Fruit fly (Drosophila melanogaster) whole organism, embryonic: ENCODE results near the gene CG43064.
A peak's percentile ranks its signal among the peaks of the same experiment; 100 is the strongest.

Source experiments
- Adf1 ChIP-seq: fragments of 200-800 bp; sonication (Bioruptor generic); IDR thresholded peaks from 2 replicates; pipeline ENCODE4 v1.3.6; 2022; ENCODE audit warnings: missing biosample characterization, missing genetic modification characterization
- Atf-2 ChIP-seq: fragments of 200-800 bp; sonication (Bioruptor generic); optimal IDR thresholded peaks from 2 replicates; lab custom pipeline; 2016; ENCODE audit warnings: missing biosample characterization, missing genetic modification characterization
- Bgb ChIP-seq: fragments of 200-800 bp; sonication (Bioruptor generic); IDR thresholded peaks from 2 replicates; pipeline ENCODE4 v1.3.6; 2022; ENCODE audit warnings: missing biosample characterization, missing genetic modification characterization; ENCODE audit not compliant: partially characterized antibody
- CG10565 ChIP-seq: fragments of 200-800 bp; sonication (Bioruptor generic); optimal IDR thresholded peaks from 3 replicates; lab custom pipeline; 2016; ENCODE audit warnings: missing biosample characterization, mild to moderate bottlenecking, missing genetic modification characterization
- CG13123 ChIP-seq: fragments of 200-800 bp; sonication (Bioruptor generic); optimal IDR thresholded peaks from 2 replicates; lab custom pipeline; 2016; ENCODE audit warnings: missing biosample characterization, missing genetic modification characterization
- CG14441 ChIP-seq: fragments of 200-800 bp; sonication (Bioruptor generic); IDR thresholded peaks from 2 replicates; pipeline ENCODE4 v1.3.6; 2022; ENCODE audit warnings: missing biosample characterization, missing genetic modification characterization
- CG16813 ChIP-seq: fragments of 200-800 bp; sonication (Bioruptor generic); IDR thresholded peaks from 3 replicates; pipeline ENCODE4 v1.3.6; 2022; ENCODE audit warnings: missing biosample characterization, missing genetic modification characterization; ENCODE audit not compliant: partially characterized antibody
- CG16815 ChIP-seq: fragments of 200-800 bp; sonication (Bioruptor generic); optimal IDR thresholded peaks from 3 replicates; lab custom pipeline; 2017; ENCODE audit warnings: missing biosample characterization, mild to moderate bottlenecking, missing genetic modification characterization
- CG18476 ChIP-seq: fragments of 200-800 bp; sonication (Bioruptor generic); optimal IDR thresholded peaks from 2 replicates; lab custom pipeline; 2016; ENCODE audit warnings: missing biosample characterization, mild to moderate bottlenecking, missing genetic modification characterization
- CG2199 ChIP-seq: fragments of 200-800 bp; sonication (Bioruptor generic); IDR thresholded peaks from 3 replicates; pipeline ENCODE4 v1.3.6; 2022; ENCODE audit warnings: missing biosample characterization, missing genetic modification characterization
- CG34224 ChIP-seq: fragments of 200-800 bp; sonication (Bioruptor generic); IDR thresholded peaks from 3 replicates; pipeline ENCODE4 v1.3.6; 2022; ENCODE audit warnings: missing biosample characterization, missing genetic modification characterization; ENCODE audit not compliant: partially characterized antibody
- CG34376 ChIP-seq: fragments of 200-800 bp; sonication (Bioruptor generic); optimal IDR thresholded peaks from 2 replicates; lab custom pipeline; 2018; ENCODE audit warnings: missing biosample characterization, mild to moderate bottlenecking, missing genetic modification characterization
- CG4617 ChIP-seq: fragments of 200-800 bp; sonication (Bioruptor generic); optimal IDR thresholded peaks from 3 replicates; lab custom pipeline; 2016; ENCODE audit warnings: missing biosample characterization, missing genetic modification characterization, borderline replicate concordance
- CG4730 ChIP-seq: fragments of 200-800 bp; sonication (Bioruptor generic); IDR thresholded peaks from 2 replicates; pipeline ENCODE4 v1.3.6; 2022; ENCODE audit warnings: missing biosample characterization, missing genetic modification characterization
- CG6765 ChIP-seq: fragments of 200-800 bp; sonication (Bioruptor generic); optimal IDR thresholded peaks from 3 replicates; lab custom pipeline; 2017; ENCODE audit warnings: missing biosample characterization, mild to moderate bottlenecking, missing genetic modification characterization
- CG7372 ChIP-seq: fragments of 200-800 bp; sonication (Bioruptor generic); IDR thresholded peaks from 2 replicates; pipeline ENCODE4 v1.3.6; 2022; ENCODE audit warnings: missing biosample characterization, missing genetic modification characterization
- Camta ChIP-seq: fragments of 200-800 bp; sonication (Bioruptor generic); optimal IDR thresholded peaks from 2 replicates; lab custom pipeline; 2016; ENCODE audit warnings: missing biosample characterization, missing genetic modification characterization
- Dbx ChIP-seq: fragments of 200-800 bp; sonication (Bioruptor generic); IDR thresholded peaks from 3 replicates; pipeline ENCODE4 v1.3.6; 2022; ENCODE audit warnings: missing biosample characterization, missing genetic modification characterization
- Dll ChIP-seq: fragments of 200-800 bp; sonication (Bioruptor generic); IDR thresholded peaks from 4 replicates; pipeline ENCODE4 v1.3.6; 2022; ENCODE audit warnings: missing biosample characterization, missing genetic modification characterization; ENCODE audit not compliant: partially characterized antibody
- Fer2 ChIP-seq: fragments of 200-800 bp; sonication (Bioruptor generic); optimal IDR thresholded peaks from 2 replicates; lab custom pipeline; 2018; ENCODE audit warnings: missing biosample characterization, mild to moderate bottlenecking, missing genetic modification characterization, moderate library complexity
- Hr51 ChIP-seq, 2 experiments: fragments of 200-800 bp; sonication (Bioruptor generic); optimal IDR thresholded peaks; 2 replicates in 1 of 2; 3 replicates in 1 of 2; lab custom pipeline; 2016 to 2018; ENCODE audit warnings: missing biosample characterization in 2 of 2, missing genetic modification characterization in 2 of 2, mild to moderate bottlenecking in 1 of 2, moderate library complexity in 1 of 2
- Hr78 ChIP-seq, 2 experiments: fragments of 200-800 bp in 1 of 2; fragments of >200 bp in 1 of 2; sonication (Bioruptor generic) in 1 of 2; optimal IDR thresholded peaks; 2 replicates each; lab custom pipeline; 2017 to 2019; ENCODE audit warnings: missing biosample characterization in 2 of 2, missing genetic modification characterization in 2 of 2, mild to moderate bottlenecking in 1 of 2, moderate library complexity in 1 of 2
- NC2α ChIP-seq: fragments of 200-800 bp; sonication (Bioruptor generic); optimal IDR thresholded peaks from 2 replicates; lab custom pipeline; 2016; ENCODE audit warnings: missing biosample characterization, missing genetic modification characterization
- Neu2 ChIP-seq: fragments of 200-800 bp; sonication (Bioruptor generic); optimal IDR thresholded peaks from 3 replicates; lab custom pipeline; 2016; ENCODE audit warnings: missing biosample characterization, missing genetic modification characterization, borderline replicate concordance
- Pdp1 ChIP-seq, 2 experiments: fragments of 200-800 bp; sonication (Bioruptor generic); optimal IDR thresholded peaks; 3 replicates each; lab custom pipeline; 2016; ENCODE audit warnings: missing biosample characterization in 2 of 2, missing genetic modification characterization in 2 of 2, mild to moderate bottlenecking in 1 of 2, moderate library complexity in 1 of 2
- Poxn ChIP-seq: fragments of 200-800 bp; sonication (Bioruptor generic); IDR thresholded peaks from 2 replicates; pipeline ENCODE4 v1.3.6; 2022; ENCODE audit warnings: missing biosample characterization, missing genetic modification characterization
- Six4 ChIP-seq: fragments of 200-800 bp; sonication (Bioruptor generic); optimal IDR thresholded peaks from 2 replicates; lab custom pipeline; 2016; ENCODE audit warnings: missing biosample characterization, missing genetic modification characterization
- bsh ChIP-seq, 2 experiments: fragments of 200-800 bp; sonication (Bioruptor generic); optimal IDR thresholded peaks; 2 replicates each; lab custom pipeline; 2017 to 2018; ENCODE audit warnings: mild to moderate bottlenecking in 2 of 2, missing biosample characterization in 2 of 2, missing genetic modification characterization in 2 of 2, moderate library complexity in 1 of 2
- btn ChIP-seq: fragments of 200-800 bp; sonication (Bioruptor generic); optimal IDR thresholded peaks from 2 replicates; lab custom pipeline; 2016; ENCODE audit warnings: missing biosample characterization, missing genetic modification characterization
- cad ChIP-seq: fragments of >200 bp; optimal IDR thresholded peaks from 2 replicates; lab custom pipeline; 2017; ENCODE audit warnings: missing biosample characterization, missing genetic modification characterization
- chif ChIP-seq, 2 experiments: fragments of 200-800 bp; sonication (Bioruptor generic); optimal IDR thresholded peaks; 3 replicates each; lab custom pipeline; 2016; ENCODE audit warnings: missing biosample characterization in 2 of 2, missing genetic modification characterization in 2 of 2
- ci ChIP-seq: fragments of 200-800 bp; sonication (Bioruptor generic); IDR thresholded peaks from 3 replicates; pipeline ENCODE4 v1.3.6; 2022; ENCODE audit warnings: missing biosample characterization, missing genetic modification characterization
- cwo ChIP-seq: fragments of 200-800 bp; sonication (Bioruptor generic); optimal IDR thresholded peaks from 3 replicates; lab custom pipeline; 2017; ENCODE audit warnings: missing biosample characterization, missing genetic modification characterization, mild to moderate bottlenecking, moderate library complexity, missing genetic modification reagents
- gce ChIP-seq: fragments of 200-800 bp; sonication (Bioruptor generic); IDR thresholded peaks from 3 replicates; pipeline ENCODE4 v1.3.6; 2022; ENCODE audit warnings: missing biosample characterization, missing genetic modification characterization
- her ChIP-seq: fragments of 200-800 bp; sonication (Bioruptor generic); optimal IDR thresholded peaks from 2 replicates; lab custom pipeline; 2016; ENCODE audit warnings: missing biosample characterization, missing genetic modification characterization
- ind ChIP-seq: fragments of 200-800 bp; sonication (Bioruptor generic); optimal IDR thresholded peaks from 3 replicates; lab custom pipeline; 2016; ENCODE audit warnings: missing biosample characterization, missing genetic modification characterization
- lab ChIP-seq: fragments of 200-800 bp; sonication (Bioruptor generic); optimal IDR thresholded peaks from 3 replicates; lab custom pipeline; 2017; ENCODE audit warnings: missing biosample characterization, missing genetic modification characterization, mild to moderate bottlenecking, moderate library complexity, missing genetic modification reagents
- nau ChIP-seq: fragments of 200-800 bp; sonication (Bioruptor generic); optimal IDR thresholded peaks from 3 replicates; lab custom pipeline; 2017; ENCODE audit warnings: missing biosample characterization, mild to moderate bottlenecking, missing genetic modification characterization, missing genetic modification reagents
- nom ChIP-seq: fragments of 200-800 bp; sonication (Bioruptor generic); optimal IDR thresholded peaks from 2 replicates; lab custom pipeline; 2017; ENCODE audit warnings: missing biosample characterization, missing genetic modification characterization, mild to moderate bottlenecking, moderate library complexity, missing genetic modification reagents
- odd ChIP-seq: fragments of 200-800 bp; sonication (Bioruptor generic); optimal IDR thresholded peaks from 2 replicates; lab custom pipeline; 2017; ENCODE audit warnings: missing biosample characterization, mild to moderate bottlenecking, missing genetic modification characterization
- onecut ChIP-seq: fragments of 200-800 bp; sonication (Bioruptor generic); IDR thresholded peaks from 2 replicates; pipeline ENCODE4 v1.3.6; 2022; ENCODE audit warnings: missing biosample characterization, missing genetic modification characterization
- pho ChIP-seq: fragments of 200-800 bp; sonication (Bioruptor generic); optimal IDR thresholded peaks from 2 replicates; lab custom pipeline; 2016; ENCODE audit warnings: missing biosample characterization, missing genetic modification characterization
- phol ChIP-seq: fragments of 200-800 bp; sonication (Bioruptor generic); optimal IDR thresholded peaks from 3 replicates; lab custom pipeline; 2018; ENCODE audit warnings: missing biosample characterization, mild to moderate bottlenecking, missing genetic modification characterization, moderate library complexity
- scrt ChIP-seq: fragments of 200-800 bp; sonication (Bioruptor generic); optimal IDR thresholded peaks from 2 replicates; lab custom pipeline; 2018; ENCODE audit warnings: missing biosample characterization, mild to moderate bottlenecking, missing genetic modification characterization, moderate library complexity
- sens ChIP-seq: fragments of 200-800 bp; sonication (Bioruptor generic); peaks from one replicate; lab custom pipeline; 2016; ENCODE audit warnings: missing biosample characterization, missing genetic modification characterization
- trh ChIP-seq: fragments of 200-800 bp; sonication (Bioruptor generic); optimal IDR thresholded peaks from 2 replicates; lab custom pipeline; 2016; ENCODE audit warnings: missing biosample characterization, missing genetic modification characterization
- zfh1 ChIP-seq: fragments of 200-800 bp; sonication (Bioruptor generic); IDR thresholded peaks from 3 replicates; pipeline ENCODE4 v1.3.6; 2022; ENCODE audit warnings: missing biosample characterization, missing genetic modification characterization

The CG43064 gene

dm6 chr3L:11819639-11820456 is 16.7 kb downstream of the CG43064 start (continued):
- TF ChIP-seq cad: no peak
- 0 out of 2 replicates have a peak, but pooled peaks have one; percentile 19 for TF ChIP-seq Poxn
- TF ChIP-seq Hr78 (GFP tag; optimal IDR thresholded peaks at IDR 0.05; lab: Kevin White, UChicago): peak in 1 of 2 experiments; percentile 85
- TF ChIP-seq Atf-2 (GFP tag; lab: Kevin White, UChicago): peak; percentile 17
- peak in 1 of 2 experiments; percentile 12 for TF ChIP-seq chif (GFP tag; optimal IDR thresholded peaks at IDR 0.05; lab: Kevin White, UChicago)
- peak; percentile 24 for TF ChIP-seq Camta
- no peak for TF ChIP-seq Six4 (GFP tag; lab: Kevin White, UChicago)
- TF ChIP-seq CG7372 (GFP tag; lab: Robert Waterston, UW): 0 out of 2 replicates have a peak, but pooled peaks have one; percentile 28
- peak; percentile 13 to 45 for TF ChIP-seq Pdp1 (GFP tag; optimal IDR thresholded peaks at IDR 0.05; lab: Kevin White, UChicago)
- TF ChIP-seq lab: peak; percentile 37
- TF ChIP-seq trh (GFP tag; lab: Kevin White, UChicago): no peak
- TF ChIP-seq CG4617 (GFP tag; lab: Kevin White, UChicago): no peak
- TF ChIP-seq CG34224 (GFP tag; lab: Robert Waterston, UW): no peak
- peak; percentile 86 for TF ChIP-seq cwo (GFP tag; lab: Kevin White, UChicago)
- peak; percentile 52 for TF ChIP-seq onecut (GFP tag; lab: Robert Waterston, UW)
- TF ChIP-seq CG16815: no peak
- no peak for TF ChIP-seq Hr51 (GFP tag; optimal IDR thresholded peaks at IDR 0.05; lab: Kevin White, UChicago)
- peak; percentile 65; the same call in 2 of the 3 replicates for TF ChIP-seq ci
- TF ChIP-seq CG13123 (GFP tag; lab: Kevin White, UChicago): peak; percentile 1
- peak; percentile 44 for TF ChIP-seq ind (GFP tag; lab: Kevin White, UChicago)
- TF ChIP-seq CG34376 (GFP tag; lab: Kevin White, UChicago): peak; percentile 68
- TF ChIP-seq Dbx (GFP tag; lab: Robert Waterston, UW): no peak
- no peak for TF ChIP-seq NC2α (GFP tag; lab: Kevin White, UChicago)
- no peak for TF ChIP-seq CG18476 (GFP tag; lab: Kevin White, UChicago)
- TF ChIP-seq pho (GFP tag; lab: Kevin White, UChicago): peak; percentile 19
- no peak for TF ChIP-seq Neu2 (GFP tag; lab: Kevin White, UChicago)
- TF ChIP-seq Adf1: no peak
- TF ChIP-seq scrt (GFP tag; lab: Kevin White, UChicago): peak; percentile 12
- TF ChIP-seq CG2199 (GFP tag; lab: Robert Waterston, UW): peak; percentile 74; the same call in 2 of the 3 replicates
- no peak for TF ChIP-seq Bgb (GFP tag; lab: Robert Waterston, UW)
- TF ChIP-seq sens (GFP tag; lab: Kevin White, UChicago): peak; percentile 72
- peak; percentile 60; the same call in 1 of the 4 replicates for TF ChIP-seq Dll (GFP tag; lab: Robert Waterston, UW)
- peak; percentile 58; the same call in 1 of the 2 replicates for TF ChIP-seq CG14441 (GFP tag; lab: Robert Waterston, UW)
- TF ChIP-seq nom: no peak
- no peak for TF ChIP-seq CG4730 (GFP tag; lab: Robert Waterston, UW)
- TF ChIP-seq phol (tag; lab: Kevin White, UChicago): peak; percentile 19
- no peak for TF ChIP-seq btn
- no peak for TF ChIP-seq CG16813 (GFP tag; lab: Robert Waterston, UW)
- peak; percentile 34 to 42 for TF ChIP-seq bsh (GFP tag; optimal IDR thresholded peaks at IDR 0.05; lab: Kevin White, UChicago)
- no peak for TF ChIP-seq CG10565 (GFP tag; lab: Kevin White, UChicago)
- no peak for TF ChIP-seq odd (GFP tag; lab: Kevin White, UChicago)
- TF ChIP-seq zfh1 (GFP tag; lab: Robert Waterston, UW): peak; percentile 40; the same call in 1 of the 3 replicates
- peak; percentile 58; the same call in 1 of the 3 replicates for TF ChIP-seq gce
- no peak for TF ChIP-seq Fer2 (tag; lab: Kevin White, UChicago)
- TF ChIP-seq her (GFP tag; lab: Kevin White, UChicago): peak; percentile 21
- TF ChIP-seq CG6765 (GFP tag; lab: Kevin White, UChicago): peak; percentile 4
- peak; percentile 11 for TF ChIP-seq nau (GFP tag; lab: Kevin White, UChicago)
